Fruit fly (Drosophila melanogaster) whole organism, adult: ENCODE measurements around the gene Gbs-70E.

Source experiments
- bab1 ChIP-seq: fragments of 200-800 bp; sonication (Bioruptor generic); optimal IDR thresholded peaks from 3 replicates; lab custom pipeline; 2019; ENCODE audit warnings: missing biosample characterization, mild to moderate bottlenecking, missing genetic modification characterization, moderate library complexity
- cic ChIP-seq: fragments of 200-800 bp; sonication (Bioruptor generic); optimal IDR thresholded peaks from 2 replicates; lab custom pipeline; 2017; ENCODE audit warnings: missing biosample characterization, mild to moderate bottlenecking, missing genetic modification characterization, moderate library complexity

DNA sequence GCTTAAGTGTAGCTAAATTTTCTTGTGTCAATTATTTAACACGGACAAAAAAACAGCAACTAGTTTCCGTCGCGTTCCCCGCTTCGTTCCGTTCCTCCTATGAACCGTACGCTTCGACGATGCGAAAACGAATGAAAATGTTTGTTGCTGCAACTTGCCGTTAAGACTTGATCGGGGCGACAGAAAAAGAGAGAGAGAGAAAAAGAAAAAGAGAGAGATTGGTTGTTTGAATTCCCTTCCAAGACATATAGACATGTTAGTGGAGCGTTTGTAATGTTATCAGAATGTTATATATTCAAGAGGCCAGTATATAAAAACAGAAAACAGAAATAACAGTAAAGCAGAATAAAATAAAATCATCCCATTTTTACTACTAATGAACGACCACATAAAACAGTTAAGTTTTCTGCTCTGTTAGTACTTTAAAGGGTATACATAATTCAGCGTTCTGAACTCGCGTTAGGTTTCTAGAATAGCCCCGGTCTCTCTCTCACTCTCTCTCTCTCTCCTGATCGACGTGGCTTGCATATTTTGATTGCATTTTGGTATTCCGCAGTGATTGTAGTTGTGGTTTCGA lies at the start of gene Gbs-70E:
- TF ChIP-seq bab1 (peak; percentile 98), cic (peak; percentile 88)
